Worm (Caenorhabditis elegans) whole organism, young adult: Measurements from ENCODE around the gene col-170.

ENCODE experiments used
- F10E7.11 ChIP-seq: sonication (generic microtip); optimal IDR thresholded peaks from 2 replicates; lab custom pipeline; 2017; ENCODE audit warnings: mild to moderate bottlenecking, missing genetic modification characterization, moderate library complexity, missing compliant biosample characterization
- attf-6 ChIP-seq: fragments of 200-800 bp; sonication (Bioruptor generic); IDR thresholded peaks from 2 replicates; pipeline ENCODE4 v1.3.6; 2022; ENCODE audit warnings: missing genetic modification reagents, missing genetic modification characterization, missing compliant biosample characterization
- ceh-100 ChIP-seq: fragments of 200-800 bp; sonication (Bioruptor generic); IDR thresholded peaks from 2 replicates; pipeline ENCODE4 v1.3.6; 2022; ENCODE audit warnings: missing genetic modification reagents, missing genetic modification characterization, missing compliant biosample characterization
- dpl-1 ChIP-seq: fragments of 150-350 bp; optimal IDR thresholded peaks from 2 replicates; lab custom pipeline; 2014; ENCODE audit warnings: missing biosample characterization, missing genetic modification reagents, missing genetic modification characterization
- hrde-1 ChIP-seq: sonication (generic microtip); optimal IDR thresholded peaks from 2 replicates; lab custom pipeline; 2016; ENCODE audit warnings: missing genetic modification characterization, mild to moderate bottlenecking, missing compliant biosample characterization, moderate library complexity, missing genotype, missing genetic modification reagents, borderline replicate concordance
- lin-26 ChIP-seq: fragments of 200-800 bp; sonication (Bioruptor generic); IDR thresholded peaks from 2 replicates; pipeline ENCODE4 v1.3.6; 2022; ENCODE audit warnings: missing genetic modification reagents, missing genetic modification characterization, missing compliant biosample characterization
- ztf-28 ChIP-seq: fragments of 200-800 bp; sonication (Bioruptor generic); IDR thresholded peaks from 2 replicates; pipeline ENCODE4 v1.3.6; 2022; ENCODE audit warnings: missing genetic modification reagents, missing genetic modification characterization, missing compliant biosample characterization

DNA sequence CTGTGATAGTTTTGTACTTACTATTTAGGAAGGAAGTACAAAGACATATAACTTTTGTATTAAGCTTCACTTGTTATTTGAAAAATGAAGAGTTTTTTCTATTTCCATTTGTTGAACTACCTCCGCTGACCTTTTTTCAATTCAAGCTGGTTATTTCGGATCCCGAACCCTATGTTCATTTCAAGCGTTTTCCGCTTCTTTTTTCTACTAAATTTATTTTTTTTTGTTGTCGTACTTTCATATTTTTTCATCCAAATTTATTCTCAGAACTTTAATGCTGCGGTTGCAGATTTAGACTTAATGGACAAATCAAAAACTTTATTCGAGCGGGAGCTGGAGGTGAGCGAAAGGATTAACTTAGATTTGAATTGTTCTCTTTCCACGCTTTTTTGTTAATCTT lies 18.5 kb downstream of the col-170 start, which contains the start of gene C03B1.6:
- TF ChIP-seq ztf-28: no peak
- no peak for TF ChIP-seq attf-6 (GFP tag; lab: Robert Waterston, UW)
- no peak for TF ChIP-seq lin-26 (GFP tag; lab: Robert Waterston, UW)
- no peak for TF ChIP-seq ceh-100 (GFP tag; lab: Robert Waterston, UW)
- TF ChIP-seq dpl-1 (GFP tag; lab: Kevin White, UChicago): no peak
- TF ChIP-seq F10E7.11 (tag; lab: Kevin White, UChicago): no peak
- no peak for TF ChIP-seq hrde-1 (tag; lab: Kevin White, UChicago)
